Fruit fly (Drosophila melanogaster): ENCODE results near the gene CG43844.

DNA sequence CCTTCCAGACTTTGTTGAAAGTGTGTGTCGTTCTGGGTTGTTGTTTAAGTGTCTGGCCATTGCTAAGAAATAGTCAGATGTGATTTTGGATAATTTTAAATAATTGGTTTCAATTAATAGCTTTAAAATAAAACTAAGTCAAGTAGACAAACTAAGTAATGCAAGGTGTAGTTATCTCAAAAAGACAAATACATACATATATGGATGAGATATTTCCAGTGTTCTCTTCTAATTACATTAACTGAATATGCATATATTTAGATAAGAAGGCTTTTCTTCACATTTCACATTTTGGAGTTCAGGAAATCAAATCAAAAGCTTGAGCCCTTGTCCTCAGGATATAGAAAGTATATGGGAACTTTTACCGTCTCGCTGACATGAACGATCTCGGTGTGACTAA is 11.7 kb upstream of the CG43844 start, which contains the start of gene P5CDh2:
- no peak for TF ChIP-seq Lpt (GFP tag; optimal IDR thresholded peaks at IDR 0.05)
- TF ChIP-seq Ets96B (tag; optimal IDR thresholded peaks at IDR 0.05), result no peak
- TF ChIP-seq salr (GFP tag; optimal IDR thresholded peaks at IDR 0.05), result no peak
- TF ChIP-seq lz (GFP tag; optimal IDR thresholded peaks at IDR 0.05), result no peak
- TF ChIP-seq eg (GFP tag; IDR thresholded peaks at IDR 0.05), result no peak
- TF ChIP-seq CG15336 (GFP tag; IDR thresholded peaks at IDR 0.05), result no peak
- no peak for TF ChIP-seq Sox14 (GFP tag; optimal IDR thresholded peaks at IDR 0.05)
- TF ChIP-seq Blimp-1 (GFP tag; optimal IDR thresholded peaks at IDR 0.05), result no peak
- no peak for TF ChIP-seq topi (GFP tag; optimal IDR thresholded peaks at IDR 0.05)

Data from whole organism, prepupa.